Worm (Caenorhabditis elegans): ENCODE results near the gene eps-8.

ce11 chrIV:14877657-14878056, 1.6 kb upstream of the eps-8 start:
- no peak for TF ChIP-seq nhr-76 (tag; optimal IDR thresholded peaks at IDR 0.05)
- TF ChIP-seq hlh-30 (tag; optimal IDR thresholded peaks at IDR 0.05; ENCODE audit: insufficient read depth), result no peak
- TF ChIP-seq nhr-237 (tag; optimal IDR thresholded peaks at IDR 0.05), result no peak
- TF ChIP-seq mep-1 (tag; optimal IDR thresholded peaks at IDR 0.05), result no peak
- TF ChIP-seq php-3 (GFP tag; IDR thresholded peaks at IDR 0.05), result no peak
- TF ChIP-seq lin-15B (tag; optimal IDR thresholded peaks at IDR 0.05), result no peak
- TF ChIP-seq unc-130 (GFP tag; optimal IDR thresholded peaks at IDR 0.05), result no peak
- no peak for TF ChIP-seq egl-27 (tag; optimal IDR thresholded peaks at IDR 0.05)

Data from whole organism, L4 larva.